Fruit fly (Drosophila melanogaster) whole organism, adult: ENCODE measurements around the gene CG17124.

Experiments used
- CG11617 ChIP-seq: fragments of 200-800 bp; sonication (Bioruptor generic); optimal IDR thresholded peaks from 2 replicates; lab custom pipeline; 2017; ENCODE audit warnings: mild to moderate bottlenecking, missing biosample characterization, missing genetic modification reagents, missing genetic modification characterization
- CG12768 ChIP-seq: fragments of 200-800 bp; sonication (Bioruptor generic); optimal IDR thresholded peaks from 2 replicates; lab custom pipeline; 2017; ENCODE audit warnings: missing biosample characterization, missing genetic modification characterization, mild to moderate bottlenecking, moderate library complexity, missing genetic modification reagents
- CG14711 ChIP-seq: fragments of 200-800 bp; sonication (Bioruptor generic); optimal IDR thresholded peaks from 2 replicates; lab custom pipeline; 2018; ENCODE audit warnings: missing biosample characterization, mild to moderate bottlenecking, missing genetic modification characterization, moderate library complexity
- CG1620 ChIP-seq: fragments of 200-800 bp; sonication (Bioruptor generic); optimal IDR thresholded peaks from 2 replicates; lab custom pipeline; 2016; ENCODE audit warnings: missing biosample characterization, missing genetic modification characterization
- CG33017 ChIP-seq: fragments of 200-800 bp; sonication (Bioruptor generic); optimal IDR thresholded peaks from 2 replicates; lab custom pipeline; 2018; ENCODE audit warnings: missing biosample characterization, mild to moderate bottlenecking, missing genetic modification characterization, moderate library complexity
- CG5204 ChIP-seq: fragments of 200-800 bp; sonication (Bioruptor generic); optimal IDR thresholded peaks from 2 replicates; lab custom pipeline; 2016; ENCODE audit warnings: missing biosample characterization, missing genetic modification characterization
- CG7045 ChIP-seq: fragments of 200-800 bp; sonication (Bioruptor generic); optimal IDR thresholded peaks from 2 replicates; lab custom pipeline; 2017; ENCODE audit warnings: missing biosample characterization, mild to moderate bottlenecking, missing genetic modification characterization
- CG7101 ChIP-seq: fragments of 200-800 bp; sonication (Bioruptor generic); optimal IDR thresholded peaks from 2 replicates; lab custom pipeline; 2018; ENCODE audit warnings: missing biosample characterization, mild to moderate bottlenecking, missing genetic modification characterization, moderate library complexity
- Clk ChIP-seq: fragments of 200-800 bp; sonication (Bioruptor generic); optimal IDR thresholded peaks from 2 replicates; lab custom pipeline; 2017; ENCODE audit warnings: missing biosample characterization, missing genetic modification characterization
- Crg-1 ChIP-seq: fragments of 200-800 bp; sonication (Bioruptor generic); optimal IDR thresholded peaks from 2 replicates; lab custom pipeline; 2016; ENCODE audit warnings: missing biosample characterization, missing genetic modification characterization
- Hr96 ChIP-seq: fragments of 200-800 bp; sonication (Bioruptor generic); optimal IDR thresholded peaks from 2 replicates; lab custom pipeline; 2016; ENCODE audit warnings: missing biosample characterization, missing genetic modification characterization
- Mnt ChIP-seq: fragments of 200-800 bp; sonication (Bioruptor generic); optimal IDR thresholded peaks from 2 replicates; lab custom pipeline; 2016; ENCODE audit warnings: missing biosample characterization, mild to moderate bottlenecking, missing genetic modification characterization
- bab1 ChIP-seq: fragments of 200-800 bp; sonication (Bioruptor generic); optimal IDR thresholded peaks from 3 replicates; lab custom pipeline; 2019; ENCODE audit warnings: missing biosample characterization, mild to moderate bottlenecking, missing genetic modification characterization, moderate library complexity
- cic ChIP-seq: fragments of 200-800 bp; sonication (Bioruptor generic); optimal IDR thresholded peaks from 2 replicates; lab custom pipeline; 2017; ENCODE audit warnings: missing biosample characterization, mild to moderate bottlenecking, missing genetic modification characterization, moderate library complexity
- cnc ChIP-seq, 2 experiments: fragments of >200 bp; optimal IDR thresholded peaks; 2 replicates each; lab custom pipeline; 2017
- kay ChIP-seq: fragments of 200-800 bp; sonication (Bioruptor generic); peaks from one replicate; lab custom pipeline; 2016; ENCODE audit warnings: missing biosample characterization, missing genetic modification characterization, borderline replicate concordance
- ovo ChIP-seq: fragments of 200-800 bp; sonication (Bioruptor generic); optimal IDR thresholded peaks from 2 replicates; lab custom pipeline; 2016; ENCODE audit warnings: missing biosample characterization, missing genetic modification characterization
- pad ChIP-seq: fragments of 200-800 bp; sonication (Bioruptor generic); optimal IDR thresholded peaks from 3 replicates; lab custom pipeline; 2017; ENCODE audit warnings: missing biosample characterization, missing genetic modification characterization, mild to moderate bottlenecking, moderate library complexity, missing genetic modification reagents
- tj ChIP-seq: fragments of 200-800 bp; sonication (Bioruptor generic); optimal IDR thresholded peaks from 3 replicates; lab custom pipeline; 2017; ENCODE audit warnings: missing biosample characterization, mild to moderate bottlenecking, missing genetic modification characterization, moderate library complexity
- toe ChIP-seq: fragments of 200-800 bp; sonication (Bioruptor generic); optimal IDR thresholded peaks from 2 replicates; lab custom pipeline; 2016; ENCODE audit warnings: missing biosample characterization, missing genetic modification characterization

The CG17124 gene

DNA sequence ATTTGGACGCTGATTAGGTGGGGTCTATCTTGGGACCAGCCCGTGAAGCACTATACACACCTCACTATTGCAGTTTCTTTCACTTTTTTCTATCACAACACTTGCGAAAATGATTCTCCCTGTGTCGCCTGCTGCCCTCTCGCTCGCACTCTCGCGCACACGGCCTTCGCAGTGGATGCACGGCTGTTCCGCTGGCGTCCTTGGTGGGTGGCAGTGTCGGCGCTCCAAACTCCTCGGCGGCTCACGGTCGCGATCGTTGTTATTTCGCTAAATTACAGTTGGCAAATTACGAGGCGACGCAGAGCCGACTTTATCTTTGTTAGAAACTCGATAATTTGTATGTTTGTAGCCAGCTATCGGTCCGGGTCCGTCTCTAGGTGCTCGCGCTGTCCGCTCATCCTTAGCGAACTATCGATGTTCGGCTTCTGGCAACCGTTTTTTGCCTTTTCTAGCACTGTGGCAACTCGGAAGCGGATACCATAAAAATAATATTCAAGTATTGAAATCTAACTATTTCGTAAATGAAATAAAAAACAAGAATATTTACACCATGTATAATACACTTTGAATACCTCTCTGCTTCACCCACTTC, 11.6 kb upstream of the CG17124 start, which contains the start of gene Ubc2:
Gene Ubc2 (minus strand): TSS at position 410 of the 592 bp plus-strand sequence.
- no peak for TF ChIP-seq Crg-1 (GFP tag; lab: Kevin White, UChicago)
- no peak for TF ChIP-seq CG7101 (tag; lab: Kevin White, UChicago)
- TF ChIP-seq CG12768: no peak
- TF ChIP-seq CG7045 (GFP tag; lab: Kevin White, UChicago): no peak
- TF ChIP-seq toe (GFP tag; lab: Kevin White, UChicago): no peak
- TF ChIP-seq tj: no peak
- TF ChIP-seq CG1620 (GFP tag; lab: Kevin White, UChicago): peak; percentile 24
- TF ChIP-seq CG14711 (tag; lab: Kevin White, UChicago): peak; percentile 32
- TF ChIP-seq bab1: peak; percentile 59
- TF ChIP-seq CG33017: peak; percentile 3
- peak; percentile 21 for TF ChIP-seq Hr96
- no peak for TF ChIP-seq cnc (optimal IDR thresholded peaks at IDR 0.05; lab: Kevin White, UChicago)
- no peak for TF ChIP-seq Clk
- TF ChIP-seq pad: no peak
- peak; percentile 47 for TF ChIP-seq Mnt (GFP tag; lab: Kevin White, UChicago)

DNA sequence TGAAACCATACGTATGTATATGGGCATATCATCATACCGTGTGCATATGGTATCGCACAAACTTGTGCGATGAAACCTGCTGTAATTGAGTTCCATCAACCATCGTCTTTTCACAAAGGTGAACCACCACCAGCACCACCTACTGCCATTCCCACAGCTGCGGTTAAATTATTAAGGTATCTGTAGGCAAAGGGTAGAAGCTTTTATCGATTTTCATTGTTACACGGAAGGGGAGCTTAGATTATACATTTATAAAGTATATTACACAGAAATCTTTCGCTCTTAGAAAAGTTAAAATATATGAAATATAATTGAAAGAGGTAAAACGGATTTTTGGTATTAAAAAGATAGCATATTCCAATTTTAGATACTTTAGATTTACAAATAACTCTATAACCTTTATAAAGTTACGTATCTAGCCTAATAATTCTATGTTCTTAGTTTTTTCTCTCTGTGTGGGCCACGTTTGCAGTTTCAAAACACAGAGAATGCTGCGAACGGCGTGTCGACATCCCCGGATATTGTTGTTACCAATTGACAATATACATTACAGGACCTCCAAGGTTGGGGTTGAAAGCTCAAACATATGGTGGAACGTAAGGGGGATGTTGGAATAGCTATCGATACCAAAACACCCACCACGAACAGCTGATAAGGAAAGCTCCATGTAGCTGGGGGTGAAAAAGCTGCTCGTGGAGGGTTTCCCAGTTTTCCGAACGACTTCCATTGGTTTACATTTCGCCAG, 4.5 kb upstream of the CG17124 start, which contains the start of gene CG6495:
Gene CG6495 (plus strand): TSS at position 695 of the 745 bp plus-strand sequence.
- TF ChIP-seq CG1620 (GFP tag; lab: Kevin White, UChicago) (no peak), ovo (no peak), CG12768 (peak; percentile 10), tj (peak; percentile 8), CG14711 (tag; lab: Kevin White, UChicago) (no peak), CG33017 (peak; percentile 44)

DNA sequence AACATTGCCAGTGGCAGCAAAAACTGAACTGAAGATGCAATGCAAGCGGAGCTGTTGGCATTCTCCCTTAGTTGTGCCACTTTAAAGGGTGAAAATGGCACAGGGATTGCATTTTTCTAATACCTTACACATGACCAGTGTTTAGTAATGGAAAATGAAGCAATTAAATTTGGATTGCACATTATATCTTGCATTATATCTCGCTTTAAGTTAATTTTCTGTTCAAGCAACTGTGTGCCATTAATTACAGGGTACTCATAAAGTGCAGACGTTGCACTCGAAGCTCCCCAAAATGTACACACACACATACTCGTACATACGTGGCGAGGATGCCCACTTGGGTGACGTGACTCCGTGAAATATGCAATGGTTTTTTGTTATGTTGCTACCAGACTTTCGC, 3.5 kb upstream of the CG17124 start:
- no peak for TF ChIP-seq CG1620 (GFP tag; lab: Kevin White, UChicago)
- TF ChIP-seq CG11617 (GFP tag; lab: Kevin White, UChicago): no peak
- no peak for TF ChIP-seq CG7101 (tag; lab: Kevin White, UChicago)
- TF ChIP-seq CG12768: no peak
- TF ChIP-seq ovo: no peak
- TF ChIP-seq cnc (optimal IDR thresholded peaks at IDR 0.05; lab: Kevin White, UChicago): no peak
- TF ChIP-seq CG7045 (GFP tag; lab: Kevin White, UChicago): no peak
- TF ChIP-seq pad: no peak
- TF ChIP-seq CG5204: no peak
- TF ChIP-seq Crg-1 (GFP tag; lab: Kevin White, UChicago): no peak
- TF ChIP-seq Mnt (GFP tag; lab: Kevin White, UChicago): no peak
- no peak for TF ChIP-seq CG33017
- no peak for TF ChIP-seq Clk
- TF ChIP-seq bab1: no peak
- no peak for TF ChIP-seq cic (GFP tag; lab: Kevin White, UChicago)
- no peak for TF ChIP-seq kay (GFP tag; lab: Kevin White, UChicago)

DNA sequence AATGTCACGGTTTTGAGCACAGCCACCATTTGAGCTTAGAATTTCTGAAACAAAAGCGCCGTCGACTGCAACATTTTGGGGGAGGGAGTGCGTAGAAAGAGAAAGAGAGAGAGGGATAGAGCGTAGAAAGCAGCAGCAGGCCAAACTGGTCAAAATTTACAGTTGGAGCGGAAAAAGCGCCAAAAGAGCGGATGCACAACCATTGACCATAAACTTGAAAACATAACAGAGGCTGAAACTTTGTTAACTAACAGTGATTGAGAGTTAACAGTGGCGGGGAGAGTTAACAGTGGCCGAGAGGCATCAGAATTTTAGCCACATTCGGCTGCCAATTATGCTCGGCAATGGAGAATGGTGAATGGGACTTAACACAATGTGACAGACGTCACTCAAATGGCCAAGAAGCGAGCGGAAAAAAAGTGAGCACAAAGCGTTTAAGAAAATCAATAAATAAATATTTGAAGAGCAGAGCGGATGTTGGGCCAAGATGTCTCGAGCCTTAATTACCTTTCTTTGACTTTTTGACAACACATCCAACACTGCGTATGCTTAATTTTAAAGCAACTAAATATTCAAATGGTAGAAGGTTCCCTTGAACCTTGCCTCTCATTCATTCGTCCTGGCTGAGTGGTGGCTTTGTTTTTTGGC, 1.0 kb upstream of the CG17124 start:
- TF ChIP-seq CG7101 (tag; lab: Kevin White, UChicago) (no peak), CG33017 (no peak), pad (no peak)

DNA sequence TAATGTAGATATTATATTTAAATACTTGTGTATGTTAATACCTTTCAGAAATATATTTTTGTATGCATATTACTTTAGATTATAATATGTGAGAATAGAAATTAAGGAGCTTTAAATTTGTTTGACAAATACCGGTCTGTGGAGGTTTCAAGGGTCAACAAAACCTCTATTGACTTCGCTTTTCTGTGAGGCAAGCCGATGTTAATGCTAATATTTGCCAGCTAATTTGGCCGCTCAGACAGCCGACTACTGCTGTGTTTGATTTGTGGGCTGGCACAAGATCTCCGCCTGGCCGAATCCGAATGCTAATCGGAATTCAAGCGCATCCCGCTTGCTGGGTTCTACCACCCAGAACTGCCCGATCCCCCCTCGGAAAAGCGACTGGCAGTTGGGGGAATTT, 1.5 kb downstream of the CG17124 start:
- TF ChIP-seq kay (GFP tag; lab: Kevin White, UChicago): no peak
- TF ChIP-seq CG1620 (GFP tag; lab: Kevin White, UChicago): no peak
- TF ChIP-seq cnc (optimal IDR thresholded peaks at IDR 0.05; lab: Kevin White, UChicago): no peak
- no peak for TF ChIP-seq bab1
- no peak for TF ChIP-seq ovo
- TF ChIP-seq cic (GFP tag; lab: Kevin White, UChicago): no peak
- TF ChIP-seq pad: no peak
- TF ChIP-seq Hr96: no peak
- no peak for TF ChIP-seq CG7101 (tag; lab: Kevin White, UChicago)
- no peak for TF ChIP-seq tj
- no peak for TF ChIP-seq Crg-1 (GFP tag; lab: Kevin White, UChicago)
- TF ChIP-seq CG33017: no peak
- TF ChIP-seq Mnt (GFP tag; lab: Kevin White, UChicago): no peak
- TF ChIP-seq CG12768: no peak
- no peak for TF ChIP-seq CG5204
- no peak for TF ChIP-seq Clk
- TF ChIP-seq CG14711 (tag; lab: Kevin White, UChicago): no peak
- TF ChIP-seq CG7045 (GFP tag; lab: Kevin White, UChicago): no peak
- TF ChIP-seq CG11617 (GFP tag; lab: Kevin White, UChicago): no peak

DNA sequence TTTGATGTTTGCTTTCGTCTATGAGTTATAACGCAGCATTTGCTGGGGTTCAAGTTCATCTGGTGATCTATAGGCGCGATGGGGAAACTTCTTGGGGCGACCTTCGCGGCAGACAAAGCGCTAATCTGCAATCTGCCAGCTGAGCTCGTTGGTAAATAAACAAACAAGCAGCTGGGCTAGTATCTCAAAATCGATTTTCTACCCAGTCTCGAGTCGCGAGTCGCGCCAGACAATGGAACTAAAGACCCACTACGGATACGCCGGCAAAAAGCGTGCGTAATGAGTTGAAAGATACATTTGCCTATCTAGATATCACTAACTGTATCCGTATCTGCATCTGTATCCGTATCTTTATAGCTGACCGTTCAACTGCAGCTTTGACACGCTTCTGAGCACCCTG, 2.5 kb downstream of the CG17124 start:
- TF ChIP-seq Crg-1 (GFP tag; lab: Kevin White, UChicago) (no peak), CG33017 (no peak), Clk (no peak), cic (GFP tag; lab: Kevin White, UChicago) (no peak), CG1620 (GFP tag; lab: Kevin White, UChicago) (no peak), cnc (optimal IDR thresholded peaks at IDR 0.05; lab: Kevin White, UChicago) (no peak), kay (GFP tag; lab: Kevin White, UChicago) (no peak), ovo (no peak), toe (GFP tag; lab: Kevin White, UChicago) (no peak)
